Worm (Caenorhabditis elegans): ENCODE results near the gene irld-12.

irld-12 gene

DNA sequence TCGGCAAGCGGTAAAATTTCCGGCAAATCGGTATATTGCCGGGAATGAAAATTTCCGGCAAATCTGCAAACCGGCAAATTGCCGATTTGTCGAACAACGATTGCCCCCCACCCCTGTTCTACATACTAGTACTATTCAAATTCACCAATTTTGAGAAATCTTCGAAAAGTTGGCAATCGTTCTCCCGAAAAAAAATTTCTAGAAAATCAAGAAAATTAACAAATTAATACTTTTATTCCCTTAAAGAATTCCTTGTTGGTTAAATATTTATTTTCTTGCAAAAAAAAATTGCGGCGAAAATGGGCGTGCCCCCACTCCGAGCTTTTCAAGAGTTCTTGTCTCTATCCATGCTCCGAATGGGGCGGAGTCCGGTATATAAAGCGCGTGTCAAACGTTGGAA is 33.0 kb upstream of the irld-12 start, which contains the start of gene C50H11.8:
Gene C50H11.8, plus strand, starts transcription at position 301 of the 400 bp plus-strand sequence.
- TF ChIP-seq lin-40 (tag; optimal IDR thresholded peaks at IDR 0.05) (no peak), attf-3 (GFP tag; conservative IDR thresholded peaks at IDR 0.05) (no peak), B0019.2 (GFP tag; conservative IDR thresholded peaks at IDR 0.05) (no peak), egrh-3 (GFP tag; IDR thresholded peaks at IDR 0.05) (no peak)

DNA sequence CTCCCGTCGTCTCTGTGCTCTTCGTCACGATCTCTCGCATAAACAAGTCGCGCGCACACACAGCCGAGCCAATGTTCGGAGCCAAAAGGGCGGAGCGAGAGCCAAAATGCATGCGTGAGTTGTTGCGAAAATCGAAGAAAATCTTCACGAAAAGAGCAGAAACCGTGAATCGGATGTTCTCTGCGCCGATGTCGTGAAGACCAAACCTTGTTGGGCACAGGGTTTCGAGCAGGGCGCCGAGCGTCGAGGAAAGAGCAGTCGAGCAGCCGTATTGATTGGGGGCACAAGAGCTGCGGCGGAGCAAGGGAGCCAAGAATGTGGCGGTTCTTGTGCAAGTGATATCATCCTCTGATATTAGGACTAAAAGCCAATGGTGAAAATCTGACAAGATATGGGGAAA is 25.2 kb upstream of the irld-12 start:
- TF ChIP-seq zfh-2 (GFP tag; conservative IDR thresholded peaks at IDR 0.05) (peak; percentile 78), lin-54 (GFP tag; optimal IDR thresholded peaks at IDR 0.05) (no peak), attf-3 (GFP tag; conservative IDR thresholded peaks at IDR 0.05) (no peak), C06A6.2 (GFP tag; conservative IDR thresholded peaks at IDR 0.05) (no peak), lin-26 (GFP tag; IDR thresholded peaks at IDR 0.05) (no peak), madf-3 (GFP tag; IDR thresholded peaks at IDR 0.05) (0 out of 2 replicates have a peak, but pooled peaks have one; percentile 17)

DNA sequence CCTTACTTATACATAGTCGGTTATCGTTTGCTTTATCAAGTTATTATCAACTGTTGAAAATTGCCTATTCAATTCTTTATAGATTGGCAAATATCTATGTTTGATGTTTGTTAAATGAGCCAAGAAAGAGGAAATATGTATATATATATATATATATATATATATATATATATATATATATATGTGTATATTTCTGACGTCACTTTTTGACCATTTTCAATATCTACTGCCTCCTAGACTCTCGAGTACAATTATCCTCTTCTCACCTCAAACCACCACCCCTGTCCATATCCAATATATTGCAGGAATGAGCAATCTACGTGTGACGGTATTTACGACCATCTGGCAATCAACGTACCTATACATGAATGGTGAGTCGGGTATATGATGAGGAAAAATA is 23.6 kb upstream of the irld-12 start, which contains the start of gene F59D6.1:
Gene F59D6.1, plus strand, starts transcription at position 301 of the 400 bp plus-strand sequence.
- TF ChIP-seq Y79H2A.3 (GFP tag; conservative IDR thresholded peaks at IDR 0.05) (no peak), mes-4 (tag; optimal IDR thresholded peaks at IDR 0.05) (no peak), attf-3 (GFP tag; conservative IDR thresholded peaks at IDR 0.05) (no peak), lsy-27 (tag; optimal IDR thresholded peaks at IDR 0.05; ENCODE audit: borderline replicate concordance, insufficient read depth) (no peak), egl-44 (GFP tag; IDR thresholded peaks at IDR 0.05) (no peak), nfyb-1 (GFP tag; IDR thresholded peaks at IDR 0.05) (no peak), F55B11.4 (tag; optimal IDR thresholded peaks at IDR 0.05; ENCODE audit: borderline replicate concordance, insufficient read depth) (no peak), die-1 (tag; optimal IDR thresholded peaks at IDR 0.05) (no peak)

DNA sequence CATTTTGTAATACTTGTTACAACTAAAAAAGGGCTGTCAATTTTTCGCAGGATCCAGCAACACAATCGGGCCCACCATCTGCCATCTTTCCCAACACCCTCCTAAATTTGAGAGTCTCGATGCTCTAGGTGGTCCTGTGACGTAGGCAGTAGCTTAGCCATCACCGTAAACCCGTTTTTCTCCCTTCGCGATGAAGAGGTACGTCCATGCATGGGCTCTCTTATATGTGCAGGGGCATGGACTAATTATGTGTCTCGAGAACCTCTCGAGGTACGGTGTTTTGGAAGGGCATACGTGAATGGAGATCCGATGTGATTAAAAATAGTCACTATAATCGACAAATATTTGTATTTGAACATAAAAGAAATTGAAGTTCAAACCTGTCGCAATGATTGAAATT is 19.7 kb upstream of the irld-12 start:
- no peak for TF ChIP-seq nfya-1 (tag; optimal IDR thresholded peaks at IDR 0.05; ENCODE audit: borderline replicate concordance, insufficient read depth)
- no peak for TF ChIP-seq nhr-80 (tag; optimal IDR thresholded peaks at IDR 0.05)
- no peak for TF ChIP-seq lin-26 (GFP tag; IDR thresholded peaks at IDR 0.05)
- TF ChIP-seq dpl-1 (GFP tag; optimal IDR thresholded peaks at IDR 0.05), result no peak
- no peak for TF ChIP-seq F49E8.2 (tag; optimal IDR thresholded peaks at IDR 0.05; ENCODE audit: insufficient read depth)
- no peak for TF ChIP-seq ceh-40 (GFP tag; IDR thresholded peaks at IDR 0.05)

DNA sequence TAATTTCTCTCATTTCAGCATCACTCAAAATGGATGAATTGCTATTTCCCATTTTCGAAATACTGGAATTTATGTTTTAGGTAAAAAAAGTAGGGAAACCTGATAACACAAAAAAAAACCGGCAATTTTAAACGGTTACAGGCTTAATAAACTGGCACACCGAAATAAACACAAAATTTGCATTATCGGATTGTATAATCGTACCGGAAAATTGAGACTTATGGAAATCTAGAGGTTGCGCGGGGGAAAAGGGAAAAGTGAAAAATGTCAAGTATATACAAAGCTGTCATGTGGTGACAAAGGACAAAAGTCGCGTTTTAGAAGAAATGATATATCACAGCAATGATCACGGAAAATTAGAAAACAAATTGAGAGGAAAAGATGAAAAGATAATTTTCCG is 18.1 kb upstream of the irld-12 start, which contains the start of gene chpf-2:
Gene chpf-2, minus strand, starts transcription at position 101 of the 400 bp plus-strand sequence.
- TF ChIP-seq D2030.7 (GFP tag; IDR thresholded peaks at IDR 0.05) (no peak), mel-28 (tag; optimal IDR thresholded peaks at IDR 0.05; ENCODE audit: borderline replicate concordance) (no peak), egl-44 (GFP tag; IDR thresholded peaks at IDR 0.05) (no peak), F33H1.4 (GFP tag; IDR thresholded peaks at IDR 0.05) (no peak), egrh-3 (GFP tag; IDR thresholded peaks at IDR 0.05) (no peak)

DNA sequence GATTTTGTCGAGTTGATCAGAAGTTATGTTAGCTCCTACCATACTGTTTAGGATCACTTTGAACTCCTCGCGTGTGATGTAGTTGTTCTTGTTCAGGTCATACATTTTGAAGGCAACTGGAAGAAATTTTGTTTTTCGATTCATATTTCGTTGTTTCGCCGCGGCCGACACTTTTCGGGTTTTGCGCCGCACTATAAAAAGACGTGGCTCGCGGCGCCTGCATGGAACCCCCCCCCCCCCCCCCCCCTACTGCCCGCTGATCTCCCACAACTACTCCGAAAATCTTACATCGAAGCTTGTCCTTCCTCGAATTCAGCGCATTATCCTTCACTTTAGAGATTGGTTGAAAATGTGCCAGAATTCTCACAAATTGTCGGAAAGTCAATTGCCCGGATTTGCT is 16.9 kb upstream of the irld-12 start:
- TF ChIP-seq snpc-4 (GFP tag; optimal IDR thresholded peaks at IDR 0.05), result no peak
- TF ChIP-seq snpc-4 (tag; optimal IDR thresholded peaks at IDR 0.05), result peak in 1 of 4 experiments; percentile 22
- no peak for TF ChIP-seq lin-35 (GFP tag; optimal IDR thresholded peaks at IDR 0.05)
- TF ChIP-seq athp-1 (tag; optimal IDR thresholded peaks at IDR 0.05), result no peak
- peak; percentile 75; the same call in 1 of the 2 replicates for TF ChIP-seq egrh-3 (GFP tag; IDR thresholded peaks at IDR 0.05)

Measured in whole organism, young adult.